Fruit fly (Drosophila melanogaster): ENCODE measurements around the gene Marf.

Marf gene

DNA sequence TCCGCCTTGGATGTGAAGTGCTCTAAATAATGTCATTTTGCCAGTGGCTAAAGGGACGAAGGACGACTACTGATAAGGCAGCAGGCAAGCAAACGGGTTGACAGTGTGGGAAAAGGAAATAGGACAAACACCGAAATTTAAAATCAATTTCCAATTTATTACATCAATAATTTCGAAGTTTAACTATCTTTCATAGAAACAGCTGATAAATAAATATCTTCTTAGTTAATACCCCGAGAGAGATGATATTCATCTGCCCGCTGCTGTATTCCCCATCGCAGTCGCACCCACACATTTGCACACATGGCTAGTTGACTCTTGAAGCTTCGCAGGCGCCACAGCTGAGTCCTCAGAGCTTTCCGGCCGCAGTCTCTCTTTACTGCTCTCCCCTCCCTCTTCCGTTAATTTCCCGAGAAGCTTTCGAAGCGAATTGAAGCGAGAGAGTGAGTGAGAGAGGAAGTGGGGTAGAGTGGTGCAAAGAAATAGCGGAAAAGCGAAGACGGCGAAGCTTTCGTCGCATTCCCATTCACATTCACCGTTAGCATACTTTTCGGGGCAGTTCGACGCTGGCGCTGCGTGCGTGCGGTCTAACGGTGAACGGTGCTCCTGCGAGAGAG lies 48.8 kb upstream of the Marf start (continued):
- TF ChIP-seq CG12219 (GFP tag; optimal IDR thresholded peaks at IDR 0.05): peak; percentile 49
- peak; percentile 49 for TF ChIP-seq phol (tag; optimal IDR thresholded peaks at IDR 0.05)
- TF ChIP-seq CG4328 (GFP tag; optimal IDR thresholded peaks at IDR 0.05): no peak
- 0 out of 2 replicates have a peak, but pooled peaks have one; percentile 29 for TF ChIP-seq dimm (GFP tag; IDR thresholded peaks at IDR 0.05)
- TF ChIP-seq CG6683 (GFP tag; optimal IDR thresholded peaks at IDR 0.05): peak; percentile 57
- peak; percentile 78 for TF ChIP-seq CG3281 (GFP tag; optimal IDR thresholded peaks at IDR 0.05)
- TF ChIP-seq so (GFP tag; IDR thresholded peaks at IDR 0.05): peak; percentile 55; the same call in 1 of the 3 replicates
- no peak for TF ChIP-seq CG5953 (GFP tag; IDR thresholded peaks at IDR 0.05)
- TF ChIP-seq pzg (GFP tag; optimal IDR thresholded peaks at IDR 0.05): peak; percentile 5
- TF ChIP-seq hkb (optimal IDR thresholded peaks at IDR 0.05): no peak
- peak; percentile 84 for TF ChIP-seq hkb (GFP tag; IDR thresholded peaks at IDR 0.05)
- TF ChIP-seq Optix (GFP tag; IDR thresholded peaks at IDR 0.05): peak; percentile 62; the same call in 2 of the 3 replicates
- TF ChIP-seq CG8944 (GFP tag; optimal IDR thresholded peaks at IDR 0.05): peak; percentile 36
- TF ChIP-seq Blimp-1 (GFP tag; optimal IDR thresholded peaks at IDR 0.05): peak; percentile 54
- peak; percentile 33; the same call in 1 of the 2 replicates for TF ChIP-seq CG4404 (GFP tag; IDR thresholded peaks at IDR 0.05)
- TF ChIP-seq Lim3 (GFP tag; IDR thresholded peaks at IDR 0.05): no peak
- 0 out of 3 replicates have a peak, but pooled peaks have one; percentile 23 for TF ChIP-seq croc (GFP tag; conservative IDR thresholded peaks at IDR 0.05)
- TF ChIP-seq Med (GFP tag): peak; percentile 90
- TF ChIP-seq jigr1 (GFP tag; IDR thresholded peaks at IDR 0.05): no peak
- peak; percentile 42 for TF ChIP-seq Asciz (GFP tag; optimal IDR thresholded peaks at IDR 0.05)
- no peak for TF ChIP-seq gsb-n (tag; optimal IDR thresholded peaks at IDR 0.05)
- peak; percentile 51 for TF ChIP-seq CG34376 (GFP tag; optimal IDR thresholded peaks at IDR 0.05)
- TF ChIP-seq ftz-f1 (GFP tag; optimal IDR thresholded peaks at IDR 0.05): no peak
- peak; percentile 90 for TF ChIP-seq CG18599 (GFP tag; optimal IDR thresholded peaks at IDR 0.05)
- peak; percentile 56; the same call in 1 of the 3 replicates for TF ChIP-seq CG11456 (GFP tag; IDR thresholded peaks at IDR 0.05)
- TF ChIP-seq insv (GFP tag; optimal IDR thresholded peaks at IDR 0.05): no peak
- no peak for TF ChIP-seq Nf-YA (GFP tag; IDR thresholded peaks at IDR 0.05)
- no peak for TF ChIP-seq CG12942 (GFP tag; optimal IDR thresholded peaks at IDR 0.05)
- no peak for TF ChIP-seq grn (GFP tag; optimal IDR thresholded peaks at IDR 0.05)
- peak; percentile 43 for TF ChIP-seq Ets65A (GFP tag)
- peak; percentile 68 for TF ChIP-seq CG17328 (GFP tag; IDR thresholded peaks at IDR 0.05)
- TF ChIP-seq CG8388 (GFP tag; optimal IDR thresholded peaks at IDR 0.05): peak; percentile 32
- peak; percentile 52 for TF ChIP-seq D19B (GFP tag; optimal IDR thresholded peaks at IDR 0.05)
- peak; percentile 50 for TF ChIP-seq CG15011 (GFP tag; optimal IDR thresholded peaks at IDR 0.05)
- peak; percentile 76 for TF ChIP-seq Taf1 (GFP tag; IDR thresholded peaks at IDR 0.05)
- no peak for TF ChIP-seq Doc2 (GFP tag; IDR thresholded peaks at IDR 0.05)
- no peak for TF ChIP-seq cad (GFP tag; optimal IDR thresholded peaks at IDR 0.05)
- peak; percentile 72 for TF ChIP-seq CG11696 (GFP tag; IDR thresholded peaks at IDR 0.05)
- no peak for TF ChIP-seq CG30431 (GFP tag; optimal IDR thresholded peaks at IDR 0.05)
- TF ChIP-seq Sox100B (GFP tag; optimal IDR thresholded peaks at IDR 0.05): no peak
- peak; percentile 67 for TF ChIP-seq CG17385 (GFP tag; optimal IDR thresholded peaks at IDR 0.05)
- TF ChIP-seq az2 (GFP tag; optimal IDR thresholded peaks at IDR 0.05): peak; percentile 40
- peak; percentile 62 for TF ChIP-seq CG17359 (tag; optimal IDR thresholded peaks at IDR 0.05)
- TF ChIP-seq Tbp (GFP tag; optimal IDR thresholded peaks at IDR 0.05): no peak
- TF ChIP-seq Aef1 (GFP tag; IDR thresholded peaks at IDR 0.05): peak; percentile 62
- peak; percentile 26 to 60 for TF ChIP-seq dpn (GFP tag; optimal IDR thresholded peaks at IDR 0.05)
- TF ChIP-seq PHDP (tag; optimal IDR thresholded peaks at IDR 0.05): peak; percentile 67
- TF ChIP-seq maf-S (GFP tag; optimal IDR thresholded peaks at IDR 0.05): peak; percentile 18
- no peak for TF ChIP-seq NC2β (GFP tag; optimal IDR thresholded peaks at IDR 0.05)
- no peak for TF ChIP-seq CG6791 (GFP tag; IDR thresholded peaks at IDR 0.05; ENCODE audit: partially characterized antibody)
- peak; percentile 49 for TF ChIP-seq Rx (GFP tag; IDR thresholded peaks at IDR 0.05)

Data from whole organism, embryonic.